Worm (Caenorhabditis elegans): ENCODE results near the gene F54B3.4.
"Not testable (repeated sequence)": the region's sequence is repeated elsewhere in the genome, so short reads cannot be mapped to it uniquely, and the experiment has no call there.

Gene F54B3.4

DNA sequence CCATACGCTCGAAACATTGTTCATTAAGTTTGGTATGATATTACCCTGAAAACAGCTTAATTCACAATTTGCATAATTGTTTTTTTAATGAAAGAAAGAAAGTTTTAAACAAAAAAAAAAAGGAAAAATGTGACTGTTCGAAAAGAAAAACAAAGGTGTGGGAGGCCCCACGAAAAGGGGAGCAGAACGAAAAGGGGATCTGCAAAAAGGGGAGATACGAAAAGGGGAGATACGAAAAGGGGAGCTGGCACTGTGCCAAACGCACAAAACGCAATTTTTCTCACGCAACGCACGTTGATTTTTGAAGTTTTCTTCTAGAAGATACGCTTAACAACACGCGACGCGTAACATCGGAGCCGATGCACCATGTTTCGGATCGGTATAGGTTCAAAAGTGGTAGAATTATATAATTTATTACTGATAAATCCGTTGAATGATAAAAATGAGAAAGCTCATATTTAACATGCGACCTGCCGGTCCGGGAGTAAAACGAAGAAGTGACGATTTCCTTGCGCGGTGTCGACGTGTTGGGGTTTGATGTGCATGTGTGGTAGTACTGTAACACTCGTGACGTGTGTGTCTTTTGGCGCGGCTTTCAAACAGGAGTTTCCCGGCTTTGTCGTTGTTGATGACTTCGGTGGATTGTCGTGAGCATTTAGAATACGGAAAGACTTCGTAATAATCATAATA, 23.3 kb downstream of the F54B3.4 start, which contains the start of gene nrde-2:
Gene nrde-2, minus strand, starts transcription at position 45 of the 690 bp plus-strand sequence.
- not testable (repeated sequence) for TF ChIP-seq unc-62 (GFP tag; optimal IDR thresholded peaks at IDR 0.05); zip-8 (tag; optimal IDR thresholded peaks at IDR 0.05); nhr-237 (tag; optimal IDR thresholded peaks at IDR 0.05)

DNA sequence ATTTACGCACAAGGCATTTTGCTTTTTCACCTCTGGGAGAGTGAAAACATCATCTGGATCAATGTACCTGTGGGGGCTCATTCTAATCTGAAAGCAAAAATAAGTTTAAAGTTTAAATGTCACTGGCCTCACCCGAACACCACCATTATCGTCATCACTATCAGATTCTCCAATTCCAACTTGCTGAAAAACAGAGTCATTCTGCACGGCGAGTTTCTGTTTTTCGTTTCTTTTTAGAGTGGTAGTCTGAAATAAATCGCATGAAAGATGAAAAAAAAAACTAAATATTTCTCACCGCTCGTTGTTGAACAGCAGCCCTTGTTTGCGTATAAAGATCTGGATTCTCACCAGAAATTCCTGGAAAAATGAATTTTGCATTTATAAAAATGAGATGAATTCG, 23.8 kb downstream of the F54B3.4 start:
- TF ChIP-seq mep-1 (tag; optimal IDR thresholded peaks at IDR 0.05), result no peak
- TF ChIP-seq nhr-237 (tag; optimal IDR thresholded peaks at IDR 0.05), result no peak
- TF ChIP-seq ceh-39 (tag; optimal IDR thresholded peaks at IDR 0.05), result no peak
- TF ChIP-seq nhr-2 (tag; optimal IDR thresholded peaks at IDR 0.05), result no peak
- TF ChIP-seq nhr-12 (tag; optimal IDR thresholded peaks at IDR 0.05), result no peak
- no peak for TF ChIP-seq pha-4 (tag; optimal IDR thresholded peaks at IDR 0.05)
- no peak for TF ChIP-seq lin-32 (GFP tag; optimal IDR thresholded peaks at IDR 0.05)
- no peak for TF ChIP-seq ceh-43 (GFP tag; optimal IDR thresholded peaks at IDR 0.05)
- TF ChIP-seq flh-1 (GFP tag; optimal IDR thresholded peaks at IDR 0.05), result no peak
- TF ChIP-seq ceh-83 (GFP tag; optimal IDR thresholded peaks at IDR 0.05), result no peak
- no peak for TF ChIP-seq tbx-8 (GFP tag; optimal IDR thresholded peaks at IDR 0.05)
- no peak for TF ChIP-seq ham-2 (GFP tag; optimal IDR thresholded peaks at IDR 0.05)
- TF ChIP-seq unc-120 (tag; optimal IDR thresholded peaks at IDR 0.05; ENCODE audit: poor library complexity, severe bottlenecking), result no peak
- TF ChIP-seq elt-3 (tag; optimal IDR thresholded peaks at IDR 0.05), result no peak
- TF ChIP-seq elt-1 (tag; optimal IDR thresholded peaks at IDR 0.05; ENCODE audit: borderline replicate concordance, insufficient read depth), result no peak
- TF ChIP-seq hlh-1 (tag; optimal IDR thresholded peaks at IDR 0.05), result no peak

DNA sequence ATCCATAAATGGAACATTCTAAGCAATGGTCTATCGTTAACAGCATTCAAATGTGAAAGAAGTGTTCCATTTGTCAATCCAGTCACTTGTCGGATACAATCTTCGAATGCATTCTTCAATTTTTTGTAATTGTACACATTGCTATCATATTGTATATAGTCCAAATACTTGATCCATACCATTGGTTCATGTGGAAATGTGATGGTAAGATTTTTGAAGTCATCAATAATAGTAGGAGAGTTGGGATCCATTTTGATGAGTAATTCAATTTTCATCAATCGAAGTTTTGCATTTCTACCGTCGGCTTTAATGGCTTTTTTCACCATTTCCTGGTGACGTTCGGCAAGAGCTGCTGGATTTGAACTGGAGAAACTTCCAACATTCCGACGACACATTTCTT, 25.4 kb downstream of the F54B3.4 start:
- TF ChIP-seq ceh-39 (tag; optimal IDR thresholded peaks at IDR 0.05) (no peak), mls-2 (tag; optimal IDR thresholded peaks at IDR 0.05) (no peak), lin-32 (GFP tag; optimal IDR thresholded peaks at IDR 0.05) (no peak), lin-13 (tag; optimal IDR thresholded peaks at IDR 0.05) (no peak), pha-4 (tag; optimal IDR thresholded peaks at IDR 0.05) (no peak), elt-3 (tag; optimal IDR thresholded peaks at IDR 0.05) (no peak), mab-5 (tag; optimal IDR thresholded peaks at IDR 0.05) (no peak)

DNA sequence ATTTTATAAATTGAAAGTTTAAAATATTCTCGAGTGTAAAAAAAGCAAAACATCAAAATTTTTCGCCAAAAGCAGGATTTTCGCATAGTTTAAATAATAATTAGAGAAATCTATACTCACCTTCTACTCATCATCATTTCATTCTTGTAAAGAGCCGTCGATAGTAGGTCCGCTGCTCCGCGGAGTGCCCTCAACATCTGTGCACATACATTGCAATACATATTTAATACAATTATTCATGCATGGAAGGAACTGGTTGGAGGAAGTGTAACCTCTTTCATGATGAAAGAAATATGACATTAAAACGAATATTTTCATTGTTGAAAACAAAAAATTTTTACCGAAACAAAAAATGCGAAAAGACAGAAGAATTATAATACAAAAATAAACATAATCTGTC, 28.7 kb downstream of the F54B3.4 start, which contains the start of gene mrps-14:
Gene mrps-14, minus strand, starts transcription at position 197 of the 400 bp plus-strand sequence.
- no peak for TF ChIP-seq bed-3 (GFP tag; optimal IDR thresholded peaks at IDR 0.05)
- no peak for TF ChIP-seq hlh-1 (tag; optimal IDR thresholded peaks at IDR 0.05)
- no peak for TF ChIP-seq lsy-2 (tag; optimal IDR thresholded peaks at IDR 0.05)
- TF ChIP-seq ham-2 (GFP tag; optimal IDR thresholded peaks at IDR 0.05), result no peak
- no peak for TF ChIP-seq tbx-8 (GFP tag; optimal IDR thresholded peaks at IDR 0.05)
- no peak for TF ChIP-seq nhr-237 (tag; optimal IDR thresholded peaks at IDR 0.05)
- TF ChIP-seq ces-1 (GFP tag; optimal IDR thresholded peaks at IDR 0.05), result peak; percentile 36

DNA sequence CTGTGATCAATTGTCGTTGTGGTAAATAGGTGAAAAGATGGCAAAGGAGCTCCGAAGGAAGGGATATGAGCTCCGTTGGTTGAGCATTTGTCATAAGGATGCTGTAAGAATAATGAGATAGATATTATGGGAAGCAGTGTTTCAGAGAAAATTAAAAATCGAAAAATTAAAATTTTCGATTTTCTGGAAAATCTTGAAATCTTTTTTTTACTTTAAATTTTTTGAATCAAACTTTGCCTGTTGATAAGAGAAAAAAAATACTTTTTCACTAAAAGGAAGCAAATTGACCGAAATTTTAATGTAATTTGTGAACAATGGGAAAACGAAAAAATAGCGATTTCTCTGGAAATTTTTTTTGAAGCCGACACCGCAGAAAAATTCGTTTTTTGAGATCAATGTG, 31.4 kb downstream of the F54B3.4 start, which contains the start of gene mec-15:
Gene mec-15, minus strand, starts transcription at position 101 of the 400 bp plus-strand sequence.
- TF ChIP-seq cnd-1 (tag; optimal IDR thresholded peaks at IDR 0.05) (no peak), zip-8 (tag; optimal IDR thresholded peaks at IDR 0.05) (no peak), lin-32 (GFP tag; optimal IDR thresholded peaks at IDR 0.05) (no peak), ham-2 (GFP tag; optimal IDR thresholded peaks at IDR 0.05) (no peak), hlh-1 (tag; optimal IDR thresholded peaks at IDR 0.05) (no peak), nhr-76 (tag; optimal IDR thresholded peaks at IDR 0.05) (no peak), ceh-83 (GFP tag; optimal IDR thresholded peaks at IDR 0.05) (no peak), unc-120 (tag; optimal IDR thresholded peaks at IDR 0.05; ENCODE audit: poor library complexity, severe bottlenecking) (no peak), sem-2 (GFP tag; optimal IDR thresholded peaks at IDR 0.05) (no peak)

DNA sequence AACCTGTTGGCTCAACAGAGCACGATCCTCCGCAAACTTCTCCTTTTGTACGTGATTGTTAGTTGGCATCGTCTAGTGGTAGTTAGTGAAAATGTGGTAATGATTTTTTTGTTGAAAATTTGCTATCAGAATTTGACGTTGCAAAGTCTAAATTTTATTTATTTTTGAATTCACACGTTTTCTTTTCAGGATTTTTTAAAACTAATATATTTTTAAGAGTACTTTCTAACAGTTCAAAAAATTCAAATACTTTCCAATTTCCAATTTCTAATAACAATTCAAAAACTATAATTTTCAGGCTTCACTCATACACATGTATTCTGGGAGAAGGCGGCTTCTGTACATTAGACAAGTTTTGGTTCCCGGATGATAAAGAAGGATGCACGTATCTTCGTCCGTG, 36.6 kb downstream of the F54B3.4 start, which contains the start of gene ubxn-5:
Gene ubxn-5, minus strand, starts transcription at position 101 of the 400 bp plus-strand sequence.
- TF ChIP-seq zip-8 (tag; optimal IDR thresholded peaks at IDR 0.05) (no peak), M03D4.4 (tag; optimal IDR thresholded peaks at IDR 0.05) (no peak), tbx-8 (GFP tag; optimal IDR thresholded peaks at IDR 0.05) (no peak), ztf-11 (tag; optimal IDR thresholded peaks at IDR 0.05) (no peak), mls-2 (tag; optimal IDR thresholded peaks at IDR 0.05) (no peak), nhr-2 (tag; optimal IDR thresholded peaks at IDR 0.05) (no peak), nhr-28 (tag; optimal IDR thresholded peaks at IDR 0.05) (no peak), lin-13 (tag; optimal IDR thresholded peaks at IDR 0.05) (no peak), unc-120 (tag; optimal IDR thresholded peaks at IDR 0.05; ENCODE audit: poor library complexity, severe bottlenecking) (no peak), elt-3 (tag; optimal IDR thresholded peaks at IDR 0.05) (no peak), ces-1 (GFP tag; optimal IDR thresholded peaks at IDR 0.05) (no peak), sem-2 (GFP tag; optimal IDR thresholded peaks at IDR 0.05) (no peak), ceh-43 (GFP tag; optimal IDR thresholded peaks at IDR 0.05) (no peak), flh-1 (GFP tag; optimal IDR thresholded peaks at IDR 0.05) (no peak), nhr-76 (tag; optimal IDR thresholded peaks at IDR 0.05) (no peak), unc-39 (tag; optimal IDR thresholded peaks at IDR 0.05) (no peak), blmp-1 (tag; optimal IDR thresholded peaks at IDR 0.05) (no peak), unc-62 (GFP tag; optimal IDR thresholded peaks at IDR 0.05) (no peak), lin-32 (GFP tag; optimal IDR thresholded peaks at IDR 0.05) (no peak)

All from whole organism, mixed stage, embryonic.